Worm (Caenorhabditis elegans): Measurements from ENCODE around the gene best-5.

The best-5 gene

ce11 chrIII:9720191-9720590, 30.1 kb upstream of the best-5 start, which contains the start of gene ncx-7:
Gene ncx-7, minus strand, starts transcription at chrIII:9720291.
- TF ChIP-seq pqm-1 (tag; optimal IDR thresholded peaks at IDR 0.05) (peak; percentile 36), nhr-43 (tag; optimal IDR thresholded peaks at IDR 0.05; ENCODE audit: poor library complexity, severe bottlenecking) (no peak), jun-1 (tag; optimal IDR thresholded peaks at IDR 0.05) (no peak), egl-5 (tag; optimal IDR thresholded peaks at IDR 0.05) (no peak), ztf-4 (tag; optimal IDR thresholded peaks at IDR 0.05) (no peak), pha-4 (tag; optimal IDR thresholded peaks at IDR 0.05) (no peak), fkh-2 (tag; optimal IDR thresholded peaks at IDR 0.05) (no peak), ceh-9 (tag; optimal IDR thresholded peaks at IDR 0.05) (no peak), ztf-11 (tag; optimal IDR thresholded peaks at IDR 0.05) (no peak), zag-1 (tag; optimal IDR thresholded peaks at IDR 0.05) (no peak), unc-62 (GFP tag; optimal IDR thresholded peaks at IDR 0.05) (no peak), unc-39 (tag; optimal IDR thresholded peaks at IDR 0.05) (no peak), elt-2 (tag; optimal IDR thresholded peaks at IDR 0.05) (peak; percentile 58)

- peak; percentile 61 for TF ChIP-seq lin-39 (tag; optimal IDR thresholded peaks at IDR 0.05)
- TF ChIP-seq sea-2 (GFP tag; optimal IDR thresholded peaks at IDR 0.05), result no peak
- TF ChIP-seq nhr-25 (tag; optimal IDR thresholded peaks at IDR 0.05), result peak; percentile 18
- peak; percentile 99 for TF ChIP-seq snpc-4 (tag; optimal IDR thresholded peaks at IDR 0.05)
- no peak for TF ChIP-seq mml-1 (tag; optimal IDR thresholded peaks at IDR 0.05)
- peak; percentile 59 for TF ChIP-seq ceh-28 (tag; optimal IDR thresholded peaks at IDR 0.05)
- no peak for TF ChIP-seq ztf-11 (tag; optimal IDR thresholded peaks at IDR 0.05)
- peak; percentile 71 for TF ChIP-seq lsy-12 (tag; optimal IDR thresholded peaks at IDR 0.05)
- TF ChIP-seq nhr-43 (tag; optimal IDR thresholded peaks at IDR 0.05; ENCODE audit: poor library complexity, severe bottlenecking), result peak; percentile 61
- TF ChIP-seq R02D3.7 (tag; optimal IDR thresholded peaks at IDR 0.05), result peak; percentile 20
- peak; percentile 44 for TF ChIP-seq pha-4 (tag; optimal IDR thresholded peaks at IDR 0.05)
- no peak for TF ChIP-seq eor-1 (tag; optimal IDR thresholded peaks at IDR 0.05)
- TF ChIP-seq pqm-1 (tag; optimal IDR thresholded peaks at IDR 0.05), result peak; percentile 67
- no peak for TF ChIP-seq daf-12 (tag; optimal IDR thresholded peaks at IDR 0.05)
- TF ChIP-seq ztf-4 (tag; optimal IDR thresholded peaks at IDR 0.05), result no peak
- no peak for TF ChIP-seq nhr-67 (tag; optimal IDR thresholded peaks at IDR 0.05)
- TF ChIP-seq nhr-12 (tag; optimal IDR thresholded peaks at IDR 0.05), result no peak
- TF ChIP-seq ceh-9 (tag; optimal IDR thresholded peaks at IDR 0.05), result no peak
- peak; percentile 96 for TF ChIP-seq ama-1 (optimal IDR thresholded peaks at IDR 0.05)
- no peak for TF ChIP-seq fkh-10 (GFP tag; optimal IDR thresholded peaks at IDR 0.05)
- TF ChIP-seq aly-2 (tag; optimal IDR thresholded peaks at IDR 0.05), result peak; percentile 43
- peak; percentile 75 for TF ChIP-seq nfya-1 (tag; optimal IDR thresholded peaks at IDR 0.05; ENCODE audit: insufficient read depth)
- TF ChIP-seq skn-1 (tag; optimal IDR thresholded peaks at IDR 0.05), result no peak
- peak; percentile 80 for TF ChIP-seq nhr-23 (tag; optimal IDR thresholded peaks at IDR 0.05)
- peak; percentile 75 for TF ChIP-seq elt-2 (tag; optimal IDR thresholded peaks at IDR 0.05)
- no peak for TF ChIP-seq nhr-76 (tag; optimal IDR thresholded peaks at IDR 0.05)
- peak; percentile 31 for TF ChIP-seq lin-15B (tag; optimal IDR thresholded peaks at IDR 0.05)
- TF ChIP-seq tbx-2 (tag; optimal IDR thresholded peaks at IDR 0.05), result peak; percentile 45
- peak; percentile 34 for TF ChIP-seq nhr-77 (tag; optimal IDR thresholded peaks at IDR 0.05)
- TF ChIP-seq ceh-82 (tag; optimal IDR thresholded peaks at IDR 0.05), result peak; percentile 13
- no peak for TF ChIP-seq fos-1 (tag; optimal IDR thresholded peaks at IDR 0.05)
- TF ChIP-seq fkh-2 (tag; optimal IDR thresholded peaks at IDR 0.05), result no peak
Measured at ce11 chrIII:9717243-9717642, 27.2 kb upstream of the best-5 start.

- TF ChIP-seq nhr-77 (tag; optimal IDR thresholded peaks at IDR 0.05) (no peak), pqm-1 (tag; optimal IDR thresholded peaks at IDR 0.05) (peak; percentile 28), elt-2 (tag; optimal IDR thresholded peaks at IDR 0.05) (peak; percentile 80)
Measured at ce11 chrIII:9714731-9715130, 24.7 kb upstream of the best-5 start.

- TF ChIP-seq pqm-1 (tag; optimal IDR thresholded peaks at IDR 0.05), result peak; percentile 0
- no peak for TF ChIP-seq lin-15B (tag; optimal IDR thresholded peaks at IDR 0.05)
- no peak for TF ChIP-seq nhr-11 (tag; optimal IDR thresholded peaks at IDR 0.05)
- peak; percentile 76 for TF ChIP-seq elt-2 (tag; optimal IDR thresholded peaks at IDR 0.05)
Measured at ce11 chrIII:9713862-9714261, 23.8 kb upstream of the best-5 start, which contains the start of gene ncx-6. Gene ncx-6, minus strand, starts transcription at chrIII:9713949.
